Fruit fly (Drosophila melanogaster) whole organism, prepupa: ENCODE data around the gene Scm.
A peak's percentile ranks its signal among the peaks of the same experiment; 100 is the strongest.

Source experiments
- CG6163 ChIP-seq: fragments of 200-800 bp; sonication (Bioruptor generic); IDR thresholded peaks from 3 replicates; pipeline ENCODE4 v1.3.6; 2022; ENCODE audit warnings: missing biosample characterization, missing genetic modification characterization
- Gug ChIP-seq: fragments of 200-800 bp; sonication (Bioruptor generic); IDR thresholded peaks from 2 replicates; pipeline ENCODE4 v1.3.6; 2022; ENCODE audit warnings: missing biosample characterization, missing genetic modification characterization
- fkh ChIP-seq: fragments of 200-800 bp; sonication (Bioruptor generic); optimal IDR thresholded peaks from 3 replicates; lab custom pipeline; 2017; ENCODE audit warnings: missing biosample characterization, mild to moderate bottlenecking, missing genetic modification characterization, moderate library complexity
- spab ChIP-seq: fragments of 200-800 bp; sonication (Bioruptor generic); optimal IDR thresholded peaks from 2 replicates; lab custom pipeline; 2017; ENCODE audit warnings: missing biosample characterization, mild to moderate bottlenecking, missing genetic modification characterization, missing genetic modification reagents

- TF ChIP-seq fkh (GFP tag; lab: Kevin White, UChicago) (peak; percentile 66), Gug (GFP tag; lab: Robert Waterston, UW) (no peak), CG6163 (GFP tag; lab: Robert Waterston, UW) (no peak), spab (GFP tag; lab: Kevin White, UChicago) (no peak)
Measured at dm6 chr3R:9590952-9591532, 46.4 kb downstream of the Scm start, which contains the start of the genes bocks and CG8312.
